Fruit fly (Drosophila melanogaster) whole organism, adult: ENCODE measurements around the gene CG3038.

Experiments
- CG11617 ChIP-seq: fragments of 200-800 bp; sonication (Bioruptor generic); optimal IDR thresholded peaks from 2 replicates; lab custom pipeline; 2017; ENCODE audit warnings: mild to moderate bottlenecking, missing biosample characterization, missing genetic modification reagents, missing genetic modification characterization
- CG12768 ChIP-seq: fragments of 200-800 bp; sonication (Bioruptor generic); optimal IDR thresholded peaks from 2 replicates; lab custom pipeline; 2017; ENCODE audit warnings: missing biosample characterization, missing genetic modification characterization, mild to moderate bottlenecking, moderate library complexity, missing genetic modification reagents
- CG14711 ChIP-seq: fragments of 200-800 bp; sonication (Bioruptor generic); optimal IDR thresholded peaks from 2 replicates; lab custom pipeline; 2018; ENCODE audit warnings: missing biosample characterization, mild to moderate bottlenecking, missing genetic modification characterization, moderate library complexity
- CG1620 ChIP-seq: fragments of 200-800 bp; sonication (Bioruptor generic); optimal IDR thresholded peaks from 2 replicates; lab custom pipeline; 2016; ENCODE audit warnings: missing biosample characterization, missing genetic modification characterization
- CG33017 ChIP-seq: fragments of 200-800 bp; sonication (Bioruptor generic); optimal IDR thresholded peaks from 2 replicates; lab custom pipeline; 2018; ENCODE audit warnings: missing biosample characterization, mild to moderate bottlenecking, missing genetic modification characterization, moderate library complexity
- CG7101 ChIP-seq: fragments of 200-800 bp; sonication (Bioruptor generic); optimal IDR thresholded peaks from 2 replicates; lab custom pipeline; 2018; ENCODE audit warnings: missing biosample characterization, mild to moderate bottlenecking, missing genetic modification characterization, moderate library complexity
- Clk ChIP-seq: fragments of 200-800 bp; sonication (Bioruptor generic); optimal IDR thresholded peaks from 2 replicates; lab custom pipeline; 2017; ENCODE audit warnings: missing biosample characterization, missing genetic modification characterization
- Crg-1 ChIP-seq: fragments of 200-800 bp; sonication (Bioruptor generic); optimal IDR thresholded peaks from 2 replicates; lab custom pipeline; 2016; ENCODE audit warnings: missing biosample characterization, missing genetic modification characterization
- Hr96 ChIP-seq: fragments of 200-800 bp; sonication (Bioruptor generic); optimal IDR thresholded peaks from 2 replicates; lab custom pipeline; 2016; ENCODE audit warnings: missing biosample characterization, missing genetic modification characterization
- Mnt ChIP-seq: fragments of 200-800 bp; sonication (Bioruptor generic); optimal IDR thresholded peaks from 2 replicates; lab custom pipeline; 2016; ENCODE audit warnings: missing biosample characterization, mild to moderate bottlenecking, missing genetic modification characterization
- bab1 ChIP-seq: fragments of 200-800 bp; sonication (Bioruptor generic); optimal IDR thresholded peaks from 3 replicates; lab custom pipeline; 2019; ENCODE audit warnings: missing biosample characterization, mild to moderate bottlenecking, missing genetic modification characterization, moderate library complexity
- cic ChIP-seq: fragments of 200-800 bp; sonication (Bioruptor generic); optimal IDR thresholded peaks from 2 replicates; lab custom pipeline; 2017; ENCODE audit warnings: missing biosample characterization, mild to moderate bottlenecking, missing genetic modification characterization, moderate library complexity
- cnc ChIP-seq, 2 experiments: fragments of >200 bp; optimal IDR thresholded peaks; 2 replicates each; lab custom pipeline; 2017
- kay ChIP-seq: fragments of 200-800 bp; sonication (Bioruptor generic); peaks from one replicate; lab custom pipeline; 2016; ENCODE audit warnings: missing biosample characterization, missing genetic modification characterization, borderline replicate concordance
- ovo ChIP-seq: fragments of 200-800 bp; sonication (Bioruptor generic); optimal IDR thresholded peaks from 2 replicates; lab custom pipeline; 2016; ENCODE audit warnings: missing biosample characterization, missing genetic modification characterization
- pad ChIP-seq: fragments of 200-800 bp; sonication (Bioruptor generic); optimal IDR thresholded peaks from 3 replicates; lab custom pipeline; 2017; ENCODE audit warnings: missing biosample characterization, missing genetic modification characterization, mild to moderate bottlenecking, moderate library complexity, missing genetic modification reagents
- tj ChIP-seq: fragments of 200-800 bp; sonication (Bioruptor generic); optimal IDR thresholded peaks from 3 replicates; lab custom pipeline; 2017; ENCODE audit warnings: missing biosample characterization, mild to moderate bottlenecking, missing genetic modification characterization, moderate library complexity
- toe ChIP-seq: fragments of 200-800 bp; sonication (Bioruptor generic); optimal IDR thresholded peaks from 2 replicates; lab custom pipeline; 2016; ENCODE audit warnings: missing biosample characterization, missing genetic modification characterization

CG3038 gene

DNA sequence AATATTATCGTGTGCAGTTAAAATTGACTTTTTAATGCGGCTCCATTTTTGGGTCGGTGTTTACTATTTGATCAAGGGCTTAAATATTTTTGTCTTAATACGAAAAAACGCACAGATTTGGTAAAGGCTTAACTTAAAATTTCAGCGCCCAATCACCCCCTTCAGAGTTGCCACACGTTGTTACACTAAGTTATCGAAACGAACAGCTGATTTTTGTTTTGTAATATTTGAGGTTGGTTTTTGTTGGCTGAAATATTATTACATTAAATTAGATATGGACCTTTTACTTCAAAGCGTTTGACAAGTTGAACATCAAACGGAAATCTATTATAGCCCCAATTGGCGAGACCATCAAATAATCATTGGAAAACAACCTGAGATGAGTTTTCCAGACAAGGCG lies 9.0 kb upstream of the CG3038 start, which contains the start of gene CG42376:
Gene CG42376 (plus strand): TSS at position 187 of the 400 bp plus-strand sequence.
- TF ChIP-seq Mnt (GFP tag; lab: Kevin White, UChicago) (no peak), toe (GFP tag; lab: Kevin White, UChicago) (no peak), CG12768 (GFP tag; lab: Kevin White, UChicago) (no peak), tj (GFP tag; lab: Kevin White, UChicago) (no peak), Clk (GFP tag; lab: Kevin White, UChicago) (no peak), ovo (GFP tag; lab: Kevin White, UChicago) (no peak), cnc (optimal IDR thresholded peaks at IDR 0.05; lab: Kevin White, UChicago) (no peak), pad (GFP tag; lab: Kevin White, UChicago) (no peak), CG7101 (tag; lab: Kevin White, UChicago) (no peak), CG11617 (GFP tag; lab: Kevin White, UChicago) (no peak), bab1 (GFP tag; lab: Kevin White, UChicago) (peak; percentile 45), cic (no peak), kay (GFP tag; lab: Kevin White, UChicago) (peak; percentile 72), Crg-1 (GFP tag; lab: Kevin White, UChicago) (no peak), CG14711 (tag; lab: Kevin White, UChicago) (peak; percentile 91), CG33017 (tag; lab: Kevin White, UChicago) (no peak), Hr96 (GFP tag; lab: Kevin White, UChicago) (no peak), CG1620 (GFP tag; lab: Kevin White, UChicago) (no peak)

dm6 chrX:247329-247728 lies 1.7 kb upstream of the CG3038 start:
- TF ChIP-seq cic = no peak
- TF ChIP-seq toe (GFP tag; lab: Kevin White, UChicago) = no peak
- TF ChIP-seq ovo (GFP tag; lab: Kevin White, UChicago) = no peak
